Fruit fly (Drosophila melanogaster) whole organism, prepupa: Measurements from ENCODE around the gene DIP2.

Source experiments
- CG11762 ChIP-seq: fragments of 200-800 bp; sonication (Bioruptor generic); optimal IDR thresholded peaks from 3 replicates; lab custom pipeline; 2016; ENCODE audit warnings: missing biosample characterization, missing genetic modification characterization; ENCODE audit not compliant: insufficient read depth
- CG15336 ChIP-seq: fragments of 200-800 bp; sonication (Bioruptor generic); IDR thresholded peaks from 2 replicates; pipeline ENCODE4 v1.3.6; 2022; ENCODE audit warnings: missing biosample characterization, missing genetic modification characterization
- CG31627 ChIP-seq: fragments of 200-800 bp; sonication (Bioruptor generic); optimal IDR thresholded peaks from 3 replicates; lab custom pipeline; 2016; ENCODE audit warnings: missing biosample characterization, missing genetic modification characterization
- CG8119 ChIP-seq: fragments of 200-800 bp; sonication (Bioruptor generic); IDR thresholded peaks from 3 replicates; pipeline ENCODE4 v1.3.6; 2022; ENCODE audit warnings: missing biosample characterization, missing genetic modification characterization
- Hr4 ChIP-seq: fragments of 200-800 bp; sonication (Bioruptor generic); optimal IDR thresholded peaks from 3 replicates; lab custom pipeline; 2016; ENCODE audit warnings: missing biosample characterization, missing genetic modification characterization
- Met ChIP-seq: fragments of 200-800 bp; sonication (Bioruptor generic); optimal IDR thresholded peaks from 3 replicates; lab custom pipeline; 2016; ENCODE audit warnings: missing biosample characterization, missing genetic modification characterization
- dsx ChIP-seq: fragments of 200-800 bp; optimal IDR thresholded peaks from 3 replicates; lab custom pipeline; 2019; ENCODE audit warnings: missing biosample characterization, mild to moderate bottlenecking, missing genetic modification characterization, moderate library complexity; ENCODE audit not compliant: poor library complexity, severe bottlenecking
- lz ChIP-seq: fragments of 200-800 bp; sonication (Bioruptor generic); optimal IDR thresholded peaks from 3 replicates; lab custom pipeline; 2016; ENCODE audit warnings: missing biosample characterization, missing genetic modification characterization
- net ChIP-seq: fragments of 200-800 bp; sonication (Bioruptor generic); optimal IDR thresholded peaks from 3 replicates; lab custom pipeline; 2016; ENCODE audit warnings: missing biosample characterization, missing genetic modification characterization

DNA sequence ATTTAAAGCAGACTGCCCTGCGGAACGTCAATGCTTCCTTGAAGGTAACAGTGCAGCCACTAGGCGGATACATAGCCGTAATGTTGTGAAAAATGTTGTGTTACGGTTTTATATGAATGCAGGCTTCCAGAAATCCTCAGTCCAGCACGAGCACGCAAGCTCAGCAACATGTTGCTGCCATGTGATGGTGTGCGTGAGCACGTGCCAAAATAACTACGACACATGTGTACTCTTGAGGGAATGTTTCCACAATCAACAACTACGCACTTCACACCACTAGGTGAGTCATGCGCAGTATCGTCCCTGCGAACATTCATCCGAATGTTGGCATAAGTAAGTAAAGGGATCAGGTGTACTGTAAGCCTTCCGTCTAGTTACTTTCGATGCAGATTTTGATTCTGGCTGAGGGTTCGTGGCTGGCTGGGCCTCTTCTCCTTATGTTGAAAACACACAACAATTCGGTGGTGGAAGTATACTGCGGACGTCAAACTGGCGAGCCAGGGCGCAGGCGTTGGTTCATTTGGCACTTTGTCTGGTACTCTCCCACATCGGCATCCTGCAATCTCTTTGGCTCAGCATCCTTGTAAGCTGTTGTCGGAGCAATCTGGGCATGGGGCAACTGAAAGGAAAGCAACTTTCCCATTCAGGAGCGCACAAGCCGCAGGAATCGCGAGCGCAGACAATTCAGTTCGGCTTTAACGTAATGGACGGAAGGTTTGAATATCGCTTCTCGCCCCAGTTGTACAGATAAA is 19.2 kb upstream of the DIP2 start, which contains the start of gene RhoGEF3:
- TF ChIP-seq CG8119: no peak
- TF ChIP-seq CG31627 (GFP tag; lab: Kevin White, UChicago): no peak
- TF ChIP-seq CG11762 (GFP tag; lab: Kevin White, UChicago): no peak
- TF ChIP-seq dsx (GFP tag; lab: Kevin White, UChicago): no peak
- no peak for TF ChIP-seq lz
- no peak for TF ChIP-seq CG15336 (GFP tag; lab: Robert Waterston, UW)
- no peak for TF ChIP-seq net
- TF ChIP-seq Hr4 (GFP tag; lab: Kevin White, UChicago): no peak
- TF ChIP-seq Met (GFP tag; lab: Kevin White, UChicago): no peak
